Fruit fly (Drosophila melanogaster): ENCODE measurements around the gene TotM.

The TotM gene

dm6 chr2L:5342119-5342817 lies 12.6 kb downstream of the TotM start, which contains the start of gene Acsf2:
Acsf2 (minus strand) TSS chr2L:5342234.
- TF ChIP-seq Clk (GFP tag; optimal IDR thresholded peaks at IDR 0.05): peak; percentile 96
- peak; percentile 69 for TF ChIP-seq ovo (GFP tag; optimal IDR thresholded peaks at IDR 0.05)
- TF ChIP-seq Crg-1 (GFP tag; optimal IDR thresholded peaks at IDR 0.05): peak; percentile 98
- TF ChIP-seq Mnt (GFP tag; optimal IDR thresholded peaks at IDR 0.05): peak; percentile 95
- TF ChIP-seq CG11617 (GFP tag; optimal IDR thresholded peaks at IDR 0.05): peak; percentile 98
- peak; percentile 96 for TF ChIP-seq kay (GFP tag; ENCODE audit: borderline replicate concordance)
- TF ChIP-seq toe (GFP tag; optimal IDR thresholded peaks at IDR 0.05): peak; percentile 99
- peak; percentile 98 for TF ChIP-seq CG5204 (GFP tag; optimal IDR thresholded peaks at IDR 0.05)
- TF ChIP-seq cnc (optimal IDR thresholded peaks at IDR 0.05): no peak
- peak; percentile 99 for TF ChIP-seq CG7101 (tag; optimal IDR thresholded peaks at IDR 0.05)
- peak; percentile 97 for TF ChIP-seq CG1620 (GFP tag; optimal IDR thresholded peaks at IDR 0.05)
- peak; percentile 97 for TF ChIP-seq CG14711 (tag; optimal IDR thresholded peaks at IDR 0.05)
- peak; percentile 99 for TF ChIP-seq CG33017 (tag; optimal IDR thresholded peaks at IDR 0.05)
- peak; percentile 87 for TF ChIP-seq tj (GFP tag; optimal IDR thresholded peaks at IDR 0.05)
- TF ChIP-seq cic (GFP tag; optimal IDR thresholded peaks at IDR 0.05): peak; percentile 92
- peak; percentile 99 for TF ChIP-seq CG7045 (GFP tag; optimal IDR thresholded peaks at IDR 0.05)
- TF ChIP-seq pad (GFP tag; optimal IDR thresholded peaks at IDR 0.05): peak; percentile 94
- peak; percentile 99 for TF ChIP-seq CG12768 (GFP tag; optimal IDR thresholded peaks at IDR 0.05)
- TF ChIP-seq Hr96 (GFP tag; optimal IDR thresholded peaks at IDR 0.05): peak; percentile 97
- peak; percentile 92 for TF ChIP-seq bab1 (GFP tag; optimal IDR thresholded peaks at IDR 0.05)

- TF ChIP-seq Hr96 (GFP tag; optimal IDR thresholded peaks at IDR 0.05): no peak
- TF ChIP-seq CG12768 (GFP tag; optimal IDR thresholded peaks at IDR 0.05): no peak
Observed at dm6 chr2L:5345900-5346299, 16.2 kb downstream of the TotM start, which contains the start of gene nompC. nompC (plus strand) TSS chr2L:5346200.

dm6 chr2L:5348591-5348990 lies 18.9 kb downstream of the TotM start:
- no peak for TF ChIP-seq cnc (optimal IDR thresholded peaks at IDR 0.05)
- TF ChIP-seq toe (GFP tag; optimal IDR thresholded peaks at IDR 0.05): no peak
- TF ChIP-seq CG1620 (GFP tag; optimal IDR thresholded peaks at IDR 0.05): no peak
- no peak for TF ChIP-seq pad (GFP tag; optimal IDR thresholded peaks at IDR 0.05)

dm6 chr2L:5353454-5353853 lies 23.8 kb downstream of the TotM start:
- TF ChIP-seq CG14711 (tag; optimal IDR thresholded peaks at IDR 0.05) (no peak), Clk (GFP tag; optimal IDR thresholded peaks at IDR 0.05) (no peak), Mnt (GFP tag; optimal IDR thresholded peaks at IDR 0.05) (no peak), bab1 (GFP tag; optimal IDR thresholded peaks at IDR 0.05) (no peak), CG7045 (GFP tag; optimal IDR thresholded peaks at IDR 0.05) (no peak), cic (GFP tag; optimal IDR thresholded peaks at IDR 0.05) (no peak), Crg-1 (GFP tag; optimal IDR thresholded peaks at IDR 0.05) (no peak), CG1620 (GFP tag; optimal IDR thresholded peaks at IDR 0.05) (no peak), ovo (GFP tag; optimal IDR thresholded peaks at IDR 0.05) (no peak), CG33017 (tag; optimal IDR thresholded peaks at IDR 0.05) (no peak)

- TF ChIP-seq CG5204 (GFP tag; optimal IDR thresholded peaks at IDR 0.05) (no peak), cnc (optimal IDR thresholded peaks at IDR 0.05) (no peak), CG14711 (tag; optimal IDR thresholded peaks at IDR 0.05) (no peak), CG11617 (GFP tag; optimal IDR thresholded peaks at IDR 0.05) (no peak), tj (GFP tag; optimal IDR thresholded peaks at IDR 0.05) (no peak), CG7101 (tag; optimal IDR thresholded peaks at IDR 0.05) (no peak), ovo (GFP tag; optimal IDR thresholded peaks at IDR 0.05) (no peak), CG12768 (GFP tag; optimal IDR thresholded peaks at IDR 0.05) (no peak), pad (GFP tag; optimal IDR thresholded peaks at IDR 0.05) (no peak), CG7045 (GFP tag; optimal IDR thresholded peaks at IDR 0.05) (no peak), kay (GFP tag; ENCODE audit: borderline replicate concordance) (no peak), CG1620 (GFP tag; optimal IDR thresholded peaks at IDR 0.05) (no peak), CG33017 (tag; optimal IDR thresholded peaks at IDR 0.05) (no peak), bab1 (GFP tag; optimal IDR thresholded peaks at IDR 0.05) (no peak), toe (GFP tag; optimal IDR thresholded peaks at IDR 0.05) (no peak), Crg-1 (GFP tag; optimal IDR thresholded peaks at IDR 0.05) (no peak), cic (GFP tag; optimal IDR thresholded peaks at IDR 0.05) (no peak), Hr96 (GFP tag; optimal IDR thresholded peaks at IDR 0.05) (no peak)
Observed at dm6 chr2L:5362351-5362750, 32.7 kb downstream of the TotM start.

dm6 chr2L:5365841-5366240 lies 36.2 kb downstream of the TotM start:
- TF ChIP-seq CG12768 (GFP tag; optimal IDR thresholded peaks at IDR 0.05): no peak
- TF ChIP-seq Crg-1 (GFP tag; optimal IDR thresholded peaks at IDR 0.05): no peak
- TF ChIP-seq CG5204 (GFP tag; optimal IDR thresholded peaks at IDR 0.05): no peak
- no peak for TF ChIP-seq CG33017 (tag; optimal IDR thresholded peaks at IDR 0.05)
- no peak for TF ChIP-seq CG14711 (tag; optimal IDR thresholded peaks at IDR 0.05)

dm6 chr2L:5367983-5368382 lies 38.3 kb downstream of the TotM start:
- TF ChIP-seq Mnt (GFP tag; optimal IDR thresholded peaks at IDR 0.05) (no peak), toe (GFP tag; optimal IDR thresholded peaks at IDR 0.05) (no peak), pad (GFP tag; optimal IDR thresholded peaks at IDR 0.05) (no peak), CG7045 (GFP tag; optimal IDR thresholded peaks at IDR 0.05) (no peak), ovo (GFP tag; optimal IDR thresholded peaks at IDR 0.05) (no peak), cic (GFP tag; optimal IDR thresholded peaks at IDR 0.05) (no peak), cnc (optimal IDR thresholded peaks at IDR 0.05) (no peak), CG12768 (GFP tag; optimal IDR thresholded peaks at IDR 0.05) (no peak), Crg-1 (GFP tag; optimal IDR thresholded peaks at IDR 0.05) (no peak), CG33017 (tag; optimal IDR thresholded peaks at IDR 0.05) (no peak), tj (GFP tag; optimal IDR thresholded peaks at IDR 0.05) (no peak), CG5204 (GFP tag; optimal IDR thresholded peaks at IDR 0.05) (no peak), bab1 (GFP tag; optimal IDR thresholded peaks at IDR 0.05) (no peak), Hr96 (GFP tag; optimal IDR thresholded peaks at IDR 0.05) (no peak), CG14711 (tag; optimal IDR thresholded peaks at IDR 0.05) (no peak)
